Worm (Caenorhabditis elegans): ENCODE measurements around the gene jip-1.

DNA sequence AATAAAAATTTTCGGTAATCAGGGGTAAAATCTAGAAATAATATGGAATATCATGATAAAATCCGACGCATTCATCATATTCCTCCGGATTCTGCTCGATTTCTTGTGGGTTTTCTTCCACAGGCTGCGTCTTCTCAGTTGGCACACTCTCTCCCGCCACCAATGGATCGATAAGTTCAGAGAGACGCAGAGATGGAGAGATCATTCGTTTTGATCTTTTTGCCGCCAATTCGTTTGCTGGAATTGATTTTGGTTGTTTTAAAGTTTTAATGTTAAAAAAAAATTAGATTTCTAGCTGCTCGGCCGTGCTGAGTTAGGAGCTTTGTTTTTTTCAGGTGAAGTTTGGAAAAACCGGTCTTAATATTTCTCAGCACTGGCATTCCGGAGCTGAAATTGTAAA lies 30.5 kb downstream of the jip-1 start:
- TF ChIP-seq W03F9.2 (tag; optimal IDR thresholded peaks at IDR 0.05) (no peak), dao-5 (tag; optimal IDR thresholded peaks at IDR 0.05) (no peak)
